Fruit fly (Drosophila melanogaster): ENCODE data around the gene pdgy.

The pdgy gene

dm6 chrX:14952845-14953720 lies at the start of gene pdgy (continued):
- TF ChIP-seq nom (GFP tag; optimal IDR thresholded peaks at IDR 0.05): peak; percentile 100
- peak; percentile 24 for TF ChIP-seq CG6254 (GFP tag; optimal IDR thresholded peaks at IDR 0.05)
- TF ChIP-seq Bdp1 (GFP tag; optimal IDR thresholded peaks at IDR 0.05): no peak
- TF ChIP-seq CG12744 (GFP tag; optimal IDR thresholded peaks at IDR 0.05): no peak
- peak; percentile 43; the same call in 1 of the 3 replicates for TF ChIP-seq sr (GFP tag; IDR thresholded peaks at IDR 0.05)
- no peak for TF ChIP-seq CG4854 (GFP tag; optimal IDR thresholded peaks at IDR 0.05)
- peak; percentile 12 for TF ChIP-seq her (GFP tag; optimal IDR thresholded peaks at IDR 0.05)
- TF ChIP-seq Chrac-16 (GFP tag; optimal IDR thresholded peaks at IDR 0.05): no peak
- TF ChIP-seq Kr (GFP tag; optimal IDR thresholded peaks at IDR 0.05): no peak
- TF ChIP-seq dmrt11E (tag; optimal IDR thresholded peaks at IDR 0.05): no peak
- TF ChIP-seq Antp (GFP tag; optimal IDR thresholded peaks at IDR 0.05): no peak
- no peak for TF ChIP-seq chn (GFP tag; optimal IDR thresholded peaks at IDR 0.05)
- no peak for TF ChIP-seq zfh2 (GFP tag; optimal IDR thresholded peaks at IDR 0.05)
- TF ChIP-seq sd (tag; optimal IDR thresholded peaks at IDR 0.05): no peak
- no peak for TF ChIP-seq slbo (GFP tag; IDR thresholded peaks at IDR 0.05)
- no peak for TF ChIP-seq lmd (GFP tag; IDR thresholded peaks at IDR 0.05)
- TF ChIP-seq gfzf (GFP tag; optimal IDR thresholded peaks at IDR 0.05): no peak
- peak; percentile 84 for TF ChIP-seq kni (GFP tag; optimal IDR thresholded peaks at IDR 0.05)
- peak; percentile 14 for TF ChIP-seq CG18262 (tag; optimal IDR thresholded peaks at IDR 0.05)
- no peak for TF ChIP-seq CkIIα-i1 (GFP tag; IDR thresholded peaks at IDR 0.05)
- TF ChIP-seq slp2 (GFP tag; optimal IDR thresholded peaks at IDR 0.05): no peak
- TF ChIP-seq sug (tag; optimal IDR thresholded peaks at IDR 0.05): peak; percentile 15
- TF ChIP-seq Meics (GFP tag; optimal IDR thresholded peaks at IDR 0.05): no peak
- peak; percentile 88 for TF ChIP-seq CG6175 (GFP tag; IDR thresholded peaks at IDR 0.05)
- peak; percentile 60 for TF ChIP-seq abd-A (tag; optimal IDR thresholded peaks at IDR 0.05)
- TF ChIP-seq wor (GFP tag; IDR thresholded peaks at IDR 0.05): no peak
- no peak for TF ChIP-seq fd64A (GFP tag; optimal IDR thresholded peaks at IDR 0.05)
- no peak for TF ChIP-seq CG17802 (tag; optimal IDR thresholded peaks at IDR 0.05)
- TF ChIP-seq tap (tag; optimal IDR thresholded peaks at IDR 0.05): no peak
- peak; percentile 51 for TF ChIP-seq CG9437 (GFP tag; optimal IDR thresholded peaks at IDR 0.05)
- peak; percentile 95 for TF ChIP-seq pros (GFP tag; optimal IDR thresholded peaks at IDR 0.05)
- no peak for TF ChIP-seq CG3065 (GFP tag; optimal IDR thresholded peaks at IDR 0.05)
- TF ChIP-seq CG32532 (GFP tag; IDR thresholded peaks at IDR 0.05): peak; percentile 29; the same call in 1 of the 2 replicates
- TF ChIP-seq usp (GFP tag; optimal IDR thresholded peaks at IDR 0.05): no peak
- TF ChIP-seq CG10267 (tag; optimal IDR thresholded peaks at IDR 0.05): no peak
- TF ChIP-seq CG8765 (GFP tag; IDR thresholded peaks at IDR 0.05): no peak
- no peak for TF ChIP-seq lbe (GFP tag; optimal IDR thresholded peaks at IDR 0.05)
- TF ChIP-seq chm (GFP tag; IDR thresholded peaks at IDR 0.05): peak; percentile 65
- no peak for TF ChIP-seq CG3838 (GFP tag; optimal IDR thresholded peaks at IDR 0.05)
- no peak for TF ChIP-seq CG1647 (GFP tag; optimal IDR thresholded peaks at IDR 0.05)
- TF ChIP-seq CG15696 (tag; optimal IDR thresholded peaks at IDR 0.05): no peak
- no peak for TF ChIP-seq CG8290 (GFP tag; optimal IDR thresholded peaks at IDR 0.05)
- peak in 1 of 2 experiments; percentile 55 for TF ChIP-seq CG8290 (tag; optimal IDR thresholded peaks at IDR 0.05)
- TF ChIP-seq Med (GFP tag): peak; percentile 88
- no peak for TF ChIP-seq Mad (GFP tag; optimal IDR thresholded peaks at IDR 0.05)
- no peak for TF ChIP-seq MTF-1 (GFP tag; optimal IDR thresholded peaks at IDR 0.05; ENCODE audit: borderline replicate concordance)
- no peak for TF ChIP-seq ase (GFP tag; IDR thresholded peaks at IDR 0.05)
- TF ChIP-seq Doc2 (GFP tag; IDR thresholded peaks at IDR 0.05): no peak
- TF ChIP-seq Mrtf (GFP tag; IDR thresholded peaks at IDR 0.05): no peak
- no peak for TF ChIP-seq E2f2 (GFP tag; IDR thresholded peaks at IDR 0.05)
- no peak for TF ChIP-seq Nf-YA (GFP tag; IDR thresholded peaks at IDR 0.05)

Data from whole organism, embryonic.